Fruit fly (Drosophila melanogaster) whole organism, embryonic: Measurements from ENCODE around the gene CG43051.

Source experiments
- CG11456 ChIP-seq: fragments of 200-800 bp; sonication (Bioruptor generic); IDR thresholded peaks from 3 replicates; pipeline ENCODE4 v1.3.6; 2022; ENCODE audit warnings: missing biosample characterization, missing genetic modification characterization
- CG12769 ChIP-seq: fragments of 200-800 bp; sonication (Bioruptor generic); optimal IDR thresholded peaks from 2 replicates; lab custom pipeline; 2019; ENCODE audit warnings: missing biosample characterization, mild to moderate bottlenecking, missing genetic modification characterization, moderate library complexity
- Nf-YB ChIP-seq: fragments of 200-800 bp; sonication (Bioruptor generic); optimal IDR thresholded peaks from 3 replicates; lab custom pipeline; 2019; ENCODE audit warnings: missing biosample characterization, mild to moderate bottlenecking, missing genetic modification characterization, moderate library complexity
- az2 ChIP-seq: fragments of 200-800 bp; sonication (Bioruptor generic); optimal IDR thresholded peaks from 3 replicates; lab custom pipeline; 2016; ENCODE audit warnings: missing biosample characterization, missing genetic modification characterization
- danr ChIP-seq: fragments of 200-800 bp; sonication (Bioruptor generic); IDR thresholded peaks from 2 replicates; pipeline ENCODE4 v1.3.6; 2022; ENCODE audit warnings: missing biosample characterization, missing genetic modification characterization

DNA sequence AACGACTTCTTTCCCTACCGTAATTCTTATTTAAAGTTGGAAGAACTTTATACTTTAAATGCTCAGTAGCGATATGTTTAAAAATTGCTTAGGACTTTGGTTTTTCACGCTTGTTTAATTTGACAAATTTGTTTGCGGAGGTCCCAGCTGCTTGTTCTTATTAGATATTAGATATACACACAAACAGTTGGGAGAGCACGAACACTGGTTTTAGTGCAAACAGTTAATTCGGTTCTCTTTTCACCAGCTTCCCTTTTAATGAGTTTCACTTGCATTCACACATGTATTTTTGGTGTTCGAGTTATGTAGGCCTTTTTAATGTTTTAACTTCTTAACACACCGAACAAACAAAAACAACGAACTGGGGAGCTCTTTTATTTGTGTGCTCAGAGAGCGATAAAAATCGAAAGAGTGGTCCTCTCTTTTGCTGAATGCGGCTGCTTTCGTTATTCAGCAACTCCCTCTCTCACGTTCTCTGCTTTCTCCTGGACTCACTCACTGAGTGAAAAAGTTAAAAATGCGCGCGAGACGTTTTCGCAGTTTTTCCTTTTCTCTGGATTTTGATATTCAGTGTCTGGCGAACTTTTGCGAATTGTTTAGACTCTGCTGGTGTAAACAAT, 24.9 kb upstream of the CG43051 start:
- TF ChIP-seq az2 (GFP tag; lab: Kevin White, UChicago): no peak
- TF ChIP-seq Nf-YB (GFP tag; lab: Kevin White, UChicago): no peak
- no peak for TF ChIP-seq CG11456 (GFP tag; lab: Robert Waterston, UW)
- no peak for TF ChIP-seq CG12769
- TF ChIP-seq danr (GFP tag; lab: Robert Waterston, UW): no peak
